Fruit fly (Drosophila melanogaster) whole organism, embryonic: ENCODE data around the gene Ugt36F1.

ENCODE experiments used
- Atf3 ChIP-seq: fragments of 200-800 bp; sonication (Bioruptor generic); optimal IDR thresholded peaks from 3 replicates; lab custom pipeline; 2016; ENCODE audit warnings: missing biosample characterization, missing genetic modification characterization
- CG10462 ChIP-seq: fragments of 200-800 bp; sonication (Bioruptor generic); optimal IDR thresholded peaks from 2 replicates; lab custom pipeline; 2016; ENCODE audit warnings: missing biosample characterization, missing genetic modification characterization
- CG15011 ChIP-seq: fragments of 200-800 bp; sonication (Bioruptor generic); optimal IDR thresholded peaks from 3 replicates; lab custom pipeline; 2018; ENCODE audit warnings: missing biosample characterization, mild to moderate bottlenecking, missing genetic modification characterization
- CG17829 ChIP-seq: fragments of 200-800 bp; optimal IDR thresholded peaks from 2 replicates; lab custom pipeline; 2019; ENCODE audit warnings: missing biosample characterization, mild to moderate bottlenecking, missing genetic modification characterization, moderate library complexity
- CG3163 ChIP-seq: fragments of 200-800 bp; sonication (Bioruptor generic); optimal IDR thresholded peaks from 3 replicates; lab custom pipeline; 2016; ENCODE audit warnings: missing biosample characterization, missing genetic modification characterization
- CG34422 ChIP-seq: fragments of 200-800 bp; sonication (Bioruptor generic); IDR thresholded peaks from 3 replicates; pipeline ENCODE4 v1.3.6; 2022; ENCODE audit warnings: missing biosample characterization, missing genetic modification characterization
- CG4820 ChIP-seq: fragments of 200-800 bp; sonication (Bioruptor generic); optimal IDR thresholded peaks from 3 replicates; lab custom pipeline; 2016; ENCODE audit warnings: missing biosample characterization, missing genetic modification characterization
- CG6272 ChIP-seq: fragments of 200-800 bp; sonication (Bioruptor generic); IDR thresholded peaks from 2 replicates; pipeline ENCODE4 v1.3.6; 2022; ENCODE audit warnings: missing biosample characterization, missing genetic modification characterization
- CG6765 ChIP-seq: fragments of 200-800 bp; sonication (Bioruptor generic); optimal IDR thresholded peaks from 3 replicates; lab custom pipeline; 2017; ENCODE audit warnings: missing biosample characterization, mild to moderate bottlenecking, missing genetic modification characterization
- CG7786 ChIP-seq: fragments of 200-800 bp; sonication (Bioruptor generic); optimal IDR thresholded peaks from 2 replicates; lab custom pipeline; 2016; ENCODE audit warnings: missing biosample characterization, missing genetic modification characterization
- CG7963 ChIP-seq: fragments of 200-800 bp; sonication (Bioruptor generic); IDR thresholded peaks from 3 replicates; pipeline ENCODE4 v1.3.6; 2022; ENCODE audit warnings: missing biosample characterization, missing genetic modification characterization; ENCODE audit not compliant: partially characterized antibody
- CG7987 ChIP-seq: fragments of 200-800 bp; sonication (Bioruptor generic); optimal IDR thresholded peaks from 2 replicates; lab custom pipeline; 2018; ENCODE audit warnings: missing biosample characterization, mild to moderate bottlenecking, missing genetic modification characterization, moderate library complexity
- CG8089 ChIP-seq: fragments of 200-800 bp; sonication (Bioruptor generic); optimal IDR thresholded peaks from 3 replicates; lab custom pipeline; 2016; ENCODE audit warnings: missing biosample characterization, missing genetic modification characterization
- CG8478 ChIP-seq: fragments of >200 bp; optimal IDR thresholded peaks from 2 replicates; lab custom pipeline; 2018
- CG8765 ChIP-seq: fragments of 200-800 bp; sonication (Bioruptor generic); IDR thresholded peaks from 2 replicates; pipeline ENCODE4 v1.3.6; 2022; ENCODE audit warnings: missing biosample characterization, missing genetic modification characterization
- CG8944 ChIP-seq: fragments of 200-800 bp; sonication (Bioruptor generic); optimal IDR thresholded peaks from 3 replicates; lab custom pipeline; 2016; ENCODE audit warnings: missing biosample characterization, missing genetic modification characterization
- CG9609 ChIP-seq: fragments of 200-800 bp; sonication (Bioruptor generic); optimal IDR thresholded peaks from 3 replicates; lab custom pipeline; 2016; ENCODE audit warnings: missing biosample characterization, missing genetic modification characterization
- Camta ChIP-seq: fragments of 200-800 bp; sonication (Bioruptor generic); optimal IDR thresholded peaks from 2 replicates; lab custom pipeline; 2016; ENCODE audit warnings: missing biosample characterization, missing genetic modification characterization
- Chrac-16 ChIP-seq: fragments of 200-800 bp; sonication (Bioruptor generic); optimal IDR thresholded peaks from 3 replicates; lab custom pipeline; 2016; ENCODE audit warnings: missing biosample characterization, missing genetic modification characterization
- D19A ChIP-seq: fragments of 200-800 bp; optimal IDR thresholded peaks from 3 replicates; lab custom pipeline; 2019; ENCODE audit warnings: missing biosample characterization, mild to moderate bottlenecking, missing genetic modification characterization, moderate library complexity
- Dad ChIP-seq: fragments of 200-800 bp; sonication (Bioruptor generic); optimal IDR thresholded peaks from 3 replicates; lab custom pipeline; 2016; ENCODE audit warnings: missing biosample characterization, missing genetic modification characterization
- Dek ChIP-seq: fragments of 200-800 bp; sonication (Bioruptor generic); optimal IDR thresholded peaks from 3 replicates; lab custom pipeline; 2019; ENCODE audit warnings: missing biosample characterization, mild to moderate bottlenecking, missing genetic modification characterization, moderate library complexity
- Drgx ChIP-seq: fragments of 200-800 bp; sonication (Bioruptor generic); IDR thresholded peaks from 2 replicates; pipeline ENCODE4 v1.3.6; 2022; ENCODE audit warnings: missing biosample characterization, missing genetic modification characterization
- E2f1 ChIP-seq: fragments of 200-800 bp; sonication (Bioruptor generic); IDR thresholded peaks from 2 replicates; pipeline ENCODE4 v1.3.6; 2022; ENCODE audit warnings: missing biosample characterization, missing genetic modification characterization
- Eip74EF ChIP-seq, 2 experiments: fragments of 200-800 bp in 1 of 2; fragments of >200 bp in 1 of 2; sonication (Bioruptor generic) in 1 of 2; optimal IDR thresholded peaks; 2 replicates each; lab custom pipeline; 2017 to 2019; ENCODE audit warnings: missing biosample characterization in 2 of 2, missing genetic modification characterization in 2 of 2, mild to moderate bottlenecking in 1 of 2, moderate library complexity in 1 of 2
- Lim3 ChIP-seq: fragments of 200-800 bp; sonication (Bioruptor generic); IDR thresholded peaks from 2 replicates; pipeline ENCODE4 v1.3.6; 2022; ENCODE audit warnings: missing biosample characterization, missing genetic modification characterization
- MTF-1 ChIP-seq: fragments of 200-800 bp; sonication (Bioruptor generic); optimal IDR thresholded peaks from 2 replicates; lab custom pipeline; 2018; ENCODE audit warnings: missing biosample characterization, mild to moderate bottlenecking, missing genetic modification characterization, borderline replicate concordance
- NFAT ChIP-seq: fragments of 200-800 bp; sonication (Bioruptor generic); IDR thresholded peaks from 2 replicates; pipeline ENCODE4 v1.3.6; 2022; ENCODE audit warnings: missing biosample characterization, missing genetic modification characterization
- Poxn ChIP-seq: fragments of 200-800 bp; sonication (Bioruptor generic); IDR thresholded peaks from 2 replicates; pipeline ENCODE4 v1.3.6; 2022; ENCODE audit warnings: missing biosample characterization, missing genetic modification characterization
- Six4 ChIP-seq: fragments of 200-800 bp; sonication (Bioruptor generic); optimal IDR thresholded peaks from 2 replicates; lab custom pipeline; 2016; ENCODE audit warnings: missing biosample characterization, missing genetic modification characterization
- ac ChIP-seq: fragments of 200-800 bp; sonication (Bioruptor generic); optimal IDR thresholded peaks from 3 replicates; lab custom pipeline; 2017; ENCODE audit warnings: missing biosample characterization, mild to moderate bottlenecking, missing genetic modification characterization
- ato ChIP-seq: fragments of 200-800 bp; sonication (Bioruptor generic); IDR thresholded peaks from 2 replicates; pipeline ENCODE4 v1.3.6; 2022; ENCODE audit warnings: missing biosample characterization, missing genetic modification characterization; ENCODE audit not compliant: partially characterized antibody
- chn ChIP-seq: fragments of 200-800 bp; sonication (Bioruptor generic); optimal IDR thresholded peaks from 2 replicates; lab custom pipeline; 2016; ENCODE audit warnings: missing biosample characterization, missing genetic modification characterization
- dati ChIP-seq: fragments of 200-800 bp; sonication (Bioruptor generic); IDR thresholded peaks from 2 replicates; pipeline ENCODE4 v1.3.6; 2022; ENCODE audit warnings: missing biosample characterization, missing genetic modification characterization
- dimm ChIP-seq: fragments of 200-800 bp; sonication (Bioruptor generic); IDR thresholded peaks from 2 replicates; pipeline ENCODE4 v1.3.6; 2022; ENCODE audit warnings: missing biosample characterization, missing genetic modification characterization
- disco-r ChIP-seq: fragments of 200-800 bp; sonication (Bioruptor generic); optimal IDR thresholded peaks from 2 replicates; lab custom pipeline; 2016; ENCODE audit warnings: missing biosample characterization, missing genetic modification characterization
- gcm ChIP-seq: fragments of 200-800 bp; sonication (Bioruptor generic); optimal IDR thresholded peaks from 2 replicates; lab custom pipeline; 2019; ENCODE audit warnings: missing biosample characterization, mild to moderate bottlenecking, missing genetic modification characterization, moderate library complexity
- inv ChIP-seq: fragments of 200-800 bp; sonication (Bioruptor generic); IDR thresholded peaks from 2 replicates; pipeline ENCODE4 v1.3.6; 2022; ENCODE audit warnings: missing biosample characterization, missing genetic modification characterization; ENCODE audit not compliant: partially characterized antibody
- lmd ChIP-seq: fragments of 200-800 bp; sonication (Bioruptor generic); IDR thresholded peaks from 2 replicates; pipeline ENCODE4 v1.3.6; 2022; ENCODE audit warnings: missing biosample characterization, missing genetic modification characterization
- maf-S ChIP-seq: fragments of 200-800 bp; sonication (Bioruptor generic); optimal IDR thresholded peaks from 2 replicates; lab custom pipeline; 2016; ENCODE audit warnings: missing biosample characterization, missing genetic modification characterization
- mld ChIP-seq: fragments of 200-800 bp; sonication (Bioruptor generic); IDR thresholded peaks from 3 replicates; pipeline ENCODE4 v1.3.6; 2022; ENCODE audit warnings: missing biosample characterization, missing genetic modification characterization; ENCODE audit not compliant: partially characterized antibody
- pzg ChIP-seq: fragments of 200-800 bp; sonication (Bioruptor generic); optimal IDR thresholded peaks from 3 replicates; lab custom pipeline; 2018; ENCODE audit warnings: missing biosample characterization, mild to moderate bottlenecking, missing genetic modification characterization, moderate library complexity
- rib ChIP-seq: fragments of 200-800 bp; sonication (Bioruptor generic); IDR thresholded peaks from 2 replicates; pipeline ENCODE4 v1.3.6; 2022; ENCODE audit warnings: missing biosample characterization, missing genetic modification characterization
- row ChIP-seq: fragments of 200-800 bp; sonication (Bioruptor generic); IDR thresholded peaks from 3 replicates; pipeline ENCODE4 v1.3.6; 2022; ENCODE audit warnings: missing biosample characterization, missing genetic modification characterization
- seq ChIP-seq: fragments of 200-800 bp; sonication (Bioruptor generic); IDR thresholded peaks from 2 replicates; pipeline ENCODE4 v1.3.6; 2022; ENCODE audit warnings: missing biosample characterization, missing genetic modification characterization
- sna ChIP-seq: fragments of 200-800 bp; sonication (Bioruptor generic); IDR thresholded peaks from 2 replicates; pipeline ENCODE4 v1.3.6; 2022; ENCODE audit warnings: missing biosample characterization, missing genetic modification characterization; ENCODE audit not compliant: partially characterized antibody
- so ChIP-seq: fragments of 200-800 bp; sonication (Bioruptor generic); IDR thresholded peaks from 3 replicates; pipeline ENCODE4 v1.3.6; 2022; ENCODE audit warnings: missing biosample characterization, missing genetic modification characterization

Ugt36F1 gene

DNA sequence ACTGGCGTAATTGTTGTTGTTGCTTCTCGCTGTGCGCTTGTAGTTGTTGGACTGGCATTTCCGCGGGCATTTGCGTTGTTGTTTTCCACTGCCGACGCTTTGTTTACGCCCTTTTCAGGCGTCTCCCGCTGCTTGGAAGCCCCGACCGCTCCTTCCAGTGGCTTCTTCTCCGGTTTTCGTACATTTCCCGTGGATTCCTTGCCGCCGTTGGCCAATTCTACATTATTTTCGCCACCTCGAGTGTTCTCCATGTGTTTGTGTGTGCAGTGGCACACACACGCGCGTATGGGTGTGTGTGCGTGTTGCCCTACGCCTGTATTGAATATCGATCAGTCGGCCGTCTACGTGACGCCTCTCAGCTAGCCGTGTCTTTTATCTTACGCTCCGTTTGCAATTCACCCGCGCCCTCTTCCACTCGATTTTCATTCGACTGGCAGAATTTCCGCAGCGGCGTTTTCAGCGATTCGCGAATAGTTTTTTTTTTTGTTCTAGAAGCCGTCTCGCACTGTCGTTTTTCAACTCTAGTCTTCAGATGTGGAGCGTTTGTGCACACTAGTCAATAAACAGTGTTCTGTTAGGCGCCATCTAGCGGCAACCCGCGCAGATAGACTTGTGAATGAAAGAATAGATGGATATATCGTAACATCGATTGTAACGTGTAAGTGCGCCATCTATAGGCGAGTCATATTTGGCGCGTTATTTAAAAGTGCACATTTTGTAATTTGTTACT is 20.2 kb downstream of the Ugt36F1 start, which contains the start of gene CG10600 (continued):
- TF ChIP-seq sna (GFP tag; lab: Robert Waterston, UW) (peak; percentile 67), disco-r (GFP tag; lab: Kevin White, UChicago) (peak; percentile 66), CG10462 (GFP tag; lab: Kevin White, UChicago) (peak; percentile 40), Chrac-16 (GFP tag; lab: Kevin White, UChicago) (peak; percentile 79), Poxn (GFP tag; lab: Robert Waterston, UW) (no peak), maf-S (GFP tag; lab: Kevin White, UChicago) (peak; percentile 81), Lim3 (no peak), E2f1 (GFP tag; lab: Robert Waterston, UW) (peak; percentile 64), CG8478 (peak; percentile 87), rib (GFP tag; lab: Robert Waterston, UW) (peak; percentile 96), seq (GFP tag; lab: Robert Waterston, UW) (no peak), Atf3 (GFP tag; lab: Kevin White, UChicago) (peak; percentile 84), CG6765 (no peak), Six4 (peak; percentile 69), gcm (GFP tag; lab: Kevin White, UChicago) (peak; percentile 29), Dek (tag; lab: Kevin White, UChicago) (peak; percentile 80), Drgx (GFP tag; lab: Robert Waterston, UW) (no peak), dati (GFP tag; lab: Robert Waterston, UW) (peak; percentile 46; the same call in 1 of the 2 replicates), CG6272 (GFP tag; lab: Robert Waterston, UW) (peak; percentile 30; the same call in 1 of the 2 replicates), CG17829 (peak; percentile 80), NFAT (GFP tag; lab: Robert Waterston, UW) (peak; percentile 88), Camta (GFP tag; lab: Kevin White, UChicago) (peak; percentile 85), so (GFP tag; lab: Robert Waterston, UW) (no peak), Dad (GFP tag; lab: Kevin White, UChicago) (peak; percentile 85), CG34422 (GFP tag; lab: Robert Waterston, UW) (peak; percentile 92), mld (peak; percentile 54; the same call in 1 of the 3 replicates), D19A (tag; lab: Kevin White, UChicago) (no peak), CG8089 (GFP tag; lab: Kevin White, UChicago) (peak; percentile 71), ac (GFP tag; lab: Kevin White, UChicago) (peak; percentile 30), Eip74EF (GFP tag; optimal IDR thresholded peaks at IDR 0.05; lab: Kevin White, UChicago) (no peak)
- TF ChIP-seq, all 482 proteins: peak for 386

DNA sequence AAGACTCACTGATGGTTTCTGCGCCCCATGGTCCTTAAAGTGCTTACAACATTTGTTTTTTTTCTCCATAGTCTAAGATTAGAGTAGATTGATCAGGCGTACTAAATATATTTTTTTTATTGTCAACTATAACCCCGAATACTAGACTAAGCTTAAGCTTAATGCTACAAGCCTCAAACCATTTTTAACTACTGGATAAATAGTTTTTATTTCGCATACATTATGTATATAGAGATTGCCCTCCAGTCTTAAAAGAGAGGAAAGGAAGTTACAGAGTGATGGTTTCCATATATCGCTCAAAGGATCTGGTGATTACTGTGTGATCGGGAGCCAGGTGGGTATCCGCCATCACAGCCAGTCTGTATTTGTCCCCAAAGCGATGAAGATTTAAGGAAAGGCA is 22.1 kb downstream of the Ugt36F1 start, which contains the start of gene CG31752:
Gene CG31752, minus strand, starts transcription at position 101 of the 400 bp plus-strand sequence.
- TF ChIP-seq CG8765 (no peak), pzg (GFP tag; lab: Kevin White, UChicago) (no peak), CG3163 (no peak), CG7963 (GFP tag; lab: Robert Waterston, UW) (no peak), CG7987 (no peak), ato (GFP tag; lab: Robert Waterston, UW) (no peak), CG8944 (GFP tag; lab: Kevin White, UChicago) (no peak), dimm (no peak), CG15011 (GFP tag; lab: Kevin White, UChicago) (no peak), CG4820 (GFP tag; lab: Kevin White, UChicago) (no peak), chn (GFP tag; lab: Kevin White, UChicago) (no peak), MTF-1 (GFP tag; lab: Kevin White, UChicago) (no peak), lmd (no peak), row (GFP tag; lab: Robert Waterston, UW) (no peak), CG9609 (GFP tag; lab: Kevin White, UChicago) (no peak), Camta (GFP tag; lab: Kevin White, UChicago) (no peak), CG7786 (GFP tag; lab: Kevin White, UChicago) (no peak), inv (GFP tag; lab: Robert Waterston, UW) (no peak)
